In the genomic region with DNA sequence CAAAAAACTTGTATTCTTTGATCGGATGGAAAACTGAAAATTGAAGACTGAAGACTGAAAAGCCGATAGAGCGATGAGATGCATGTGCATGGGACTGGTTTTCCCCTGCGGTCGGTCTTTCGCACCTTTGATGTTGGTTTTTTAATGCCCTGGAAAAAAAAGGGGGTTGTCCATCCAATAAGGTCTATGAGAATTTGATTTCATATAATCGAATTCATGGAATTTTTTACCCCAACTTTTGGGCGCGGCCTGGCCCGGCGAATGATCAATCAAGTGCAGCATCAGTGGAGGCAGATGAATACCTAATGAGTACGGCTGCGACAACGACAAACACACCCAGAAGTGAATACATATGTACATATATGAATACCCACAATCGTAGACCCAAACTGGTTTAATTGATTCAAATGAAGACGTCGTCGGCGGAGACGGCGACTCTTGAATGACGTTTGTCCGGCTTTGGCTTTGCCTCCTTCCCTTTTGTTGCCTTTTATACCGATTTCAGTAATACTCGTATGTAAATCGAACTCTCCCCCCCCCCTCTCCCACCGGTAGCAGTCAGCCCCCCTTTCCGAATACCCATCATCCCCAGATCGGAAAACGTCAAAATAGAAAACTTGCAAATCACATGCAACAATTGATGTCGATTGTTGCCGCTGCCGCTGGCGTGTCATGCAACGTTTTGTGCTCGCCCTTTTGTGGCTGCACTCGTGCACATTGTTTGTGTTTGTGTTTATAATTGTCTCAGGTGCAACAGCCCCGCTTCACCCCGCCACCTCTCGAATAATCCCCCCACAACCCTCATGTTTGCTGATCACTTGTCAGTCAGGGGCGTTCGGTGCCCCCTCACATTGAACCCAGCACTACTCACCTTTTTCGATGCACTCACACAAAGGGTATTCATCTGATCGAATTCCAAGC, we compare ENCODE assay signal across 1 fruit fly cellular context.
TF ChIP-seq lines count a peak whose summit lies in the region.

No protein-coding gene starts in this region.

TF ChIP-seq in whole organism, embryonic, 481 proteins besides CTCF, POLR2A, EP300 and RAD21 (continued from another document):
- TF ChIP-seq bbx (GFP tag; IDR thresholded peaks at IDR 0.05; lab: Robert Waterston, UW; ENCODE audit: partially characterized antibody) = no peak
- TF ChIP-seq sisA (GFP tag; IDR thresholded peaks at IDR 0.05; lab: Robert Waterston, UW) = no peak
- TF ChIP-seq dysf (GFP tag; IDR thresholded peaks at IDR 0.05; lab: Robert Waterston, UW) = no peak
- TF ChIP-seq CG14860 (GFP tag; IDR thresholded peaks at IDR 0.05; lab: Robert Waterston, UW; ENCODE audit: partially characterized antibody) = no peak
- no peak for TF ChIP-seq CG6683 (GFP tag; optimal IDR thresholded peaks at IDR 0.05; lab: Kevin White, UChicago)
- TF ChIP-seq ftz-f1 (GFP tag; optimal IDR thresholded peaks at IDR 0.05; lab: Kevin White, UChicago) = no peak
- no peak for TF ChIP-seq so (GFP tag; IDR thresholded peaks at IDR 0.05; lab: Robert Waterston, UW)
- TF ChIP-seq ase (GFP tag; IDR thresholded peaks at IDR 0.05; lab: Robert Waterston, UW) = no peak
- TF ChIP-seq CG2116 (GFP tag; optimal IDR thresholded peaks at IDR 0.05; lab: Kevin White, UChicago) = no peak
- TF ChIP-seq btn (GFP tag; optimal IDR thresholded peaks at IDR 0.05; lab: Kevin White, UChicago) = no peak
- TF ChIP-seq Six4 (GFP tag; optimal IDR thresholded peaks at IDR 0.05; lab: Kevin White, UChicago) = no peak
- TF ChIP-seq Adf1 (GFP tag; IDR thresholded peaks at IDR 0.05; lab: Robert Waterston, UW) = no peak
- no peak for TF ChIP-seq CG16815 (GFP tag; optimal IDR thresholded peaks at IDR 0.05; lab: Kevin White, UChicago)
- no peak for TF ChIP-seq Side (GFP tag; optimal IDR thresholded peaks at IDR 0.05; lab: Kevin White, UChicago)
- no peak for TF ChIP-seq eve (GFP tag; optimal IDR thresholded peaks at IDR 0.05; lab: Kevin White, UChicago)
- TF ChIP-seq CG10209 (GFP tag; optimal IDR thresholded peaks at IDR 0.05; lab: Kevin White, UChicago) = no peak
- no peak for TF ChIP-seq CG12219 (GFP tag; optimal IDR thresholded peaks at IDR 0.05; lab: Kevin White, UChicago)
- TF ChIP-seq HLH54F (GFP tag; optimal IDR thresholded peaks at IDR 0.05; lab: Kevin White, UChicago) = no peak
- TF ChIP-seq shn (GFP tag; optimal IDR thresholded peaks at IDR 0.05; lab: Kevin White, UChicago) = no peak
- TF ChIP-seq CG4820 (GFP tag; optimal IDR thresholded peaks at IDR 0.05; lab: Kevin White, UChicago) = no peak
- no peak for TF ChIP-seq ranshi (GFP tag; IDR thresholded peaks at IDR 0.05; lab: Robert Waterston, UW)
- TF ChIP-seq CG17568 (GFP tag; optimal IDR thresholded peaks at IDR 0.05; lab: Kevin White, UChicago) = no peak
- TF ChIP-seq dati (GFP tag; IDR thresholded peaks at IDR 0.05; lab: Robert Waterston, UW) = no peak
- no peak for TF ChIP-seq jing (GFP tag; optimal IDR thresholded peaks at IDR 0.05; lab: Kevin White, UChicago)
- no peak for TF ChIP-seq CG13287 (GFP tag; IDR thresholded peaks at IDR 0.05; lab: Robert Waterston, UW; ENCODE audit: partially characterized antibody)
- no peak for TF ChIP-seq CG4404 (GFP tag; IDR thresholded peaks at IDR 0.05; lab: Robert Waterston, UW)
- TF ChIP-seq Dref (GFP tag; IDR thresholded peaks at IDR 0.05; lab: Robert Waterston, UW) = no peak
- peak; percentile 22 for TF ChIP-seq ATbp (GFP tag; optimal IDR thresholded peaks at IDR 0.05; lab: Kevin White, UChicago)
- no peak for TF ChIP-seq Chrac-16 (GFP tag; optimal IDR thresholded peaks at IDR 0.05; lab: Kevin White, UChicago)
- no peak for TF ChIP-seq CG32772 (GFP tag; IDR thresholded peaks at IDR 0.05; lab: Robert Waterston, UW)
- TF ChIP-seq br (optimal IDR thresholded peaks at IDR 0.05; lab: Kevin White, UChicago) = no peak
- TF ChIP-seq CG1529 (GFP tag; optimal IDR thresholded peaks at IDR 0.05; lab: Kevin White, UChicago) = no peak
- TF ChIP-seq MBD-R2 (GFP tag; IDR thresholded peaks at IDR 0.05; lab: Robert Waterston, UW) = no peak
- TF ChIP-seq psq (GFP tag; optimal IDR thresholded peaks at IDR 0.05; lab: Kevin White, UChicago) = no peak
- TF ChIP-seq twi (tag; optimal IDR thresholded peaks at IDR 0.05; lab: Kevin White, UChicago) = no peak
- TF ChIP-seq pita (GFP tag; optimal IDR thresholded peaks at IDR 0.05; lab: Kevin White, UChicago) = no peak
- no peak for TF ChIP-seq CG2120 (GFP tag; optimal IDR thresholded peaks at IDR 0.05; lab: Kevin White, UChicago)
- TF ChIP-seq lola (GFP tag; optimal IDR thresholded peaks at IDR 0.05; lab: Kevin White, UChicago) = no peak
- no peak for TF ChIP-seq pb (GFP tag; optimal IDR thresholded peaks at IDR 0.05; lab: Kevin White, UChicago)
- TF ChIP-seq Gug (GFP tag; IDR thresholded peaks at IDR 0.05; lab: Robert Waterston, UW) = no peak
- no peak for TF ChIP-seq Abd-B (GFP tag; optimal IDR thresholded peaks at IDR 0.05; lab: Kevin White, UChicago)
- TF ChIP-seq MESR4 (GFP tag; optimal IDR thresholded peaks at IDR 0.05; lab: Kevin White, UChicago) = no peak
- no peak for TF ChIP-seq tx (GFP tag; optimal IDR thresholded peaks at IDR 0.05; lab: Kevin White, UChicago)
- TF ChIP-seq CG6654 (GFP tag; optimal IDR thresholded peaks at IDR 0.05; lab: Kevin White, UChicago) = no peak
- TF ChIP-seq Awh (GFP tag; IDR thresholded peaks at IDR 0.05; lab: Robert Waterston, UW) = peak; percentile 67
- TF ChIP-seq fru (optimal IDR thresholded peaks at IDR 0.05; lab: Kevin White, UChicago) = no peak
- TF ChIP-seq Rx (GFP tag; IDR thresholded peaks at IDR 0.05; lab: Robert Waterston, UW) = no peak
- TF ChIP-seq tin (GFP tag; optimal IDR thresholded peaks at IDR 0.05; lab: Kevin White, UChicago) = no peak
- no peak for TF ChIP-seq Ets65A (GFP tag; lab: Kevin White, UChicago)
- no peak for TF ChIP-seq CG12942 (GFP tag; optimal IDR thresholded peaks at IDR 0.05; lab: Kevin White, UChicago)
- peak; percentile 33 for TF ChIP-seq CG1603 (tag; optimal IDR thresholded peaks at IDR 0.05; lab: Kevin White, UChicago)
- no peak for TF ChIP-seq Ptx1 (GFP tag; IDR thresholded peaks at IDR 0.05; lab: Robert Waterston, UW)
- TF ChIP-seq CG11398 (GFP tag; optimal IDR thresholded peaks at IDR 0.05; lab: Kevin White, UChicago) = no peak
- TF ChIP-seq ap (GFP tag; IDR thresholded peaks at IDR 0.05; lab: Robert Waterston, UW) = no peak
- no peak for TF ChIP-seq tgo (GFP tag; IDR thresholded peaks at IDR 0.05; lab: Robert Waterston, UW)
- no peak for TF ChIP-seq Dbx (GFP tag; IDR thresholded peaks at IDR 0.05; lab: Robert Waterston, UW)
- no peak for TF ChIP-seq pzg (GFP tag; optimal IDR thresholded peaks at IDR 0.05; lab: Kevin White, UChicago)
- no peak for TF ChIP-seq mam (GFP tag; optimal IDR thresholded peaks at IDR 0.05; lab: Kevin White, UChicago)
- TF ChIP-seq ato (GFP tag; IDR thresholded peaks at IDR 0.05; lab: Robert Waterston, UW; ENCODE audit: partially characterized antibody) = no peak
- no peak for TF ChIP-seq Atf3 (GFP tag; optimal IDR thresholded peaks at IDR 0.05; lab: Kevin White, UChicago)
- no peak for TF ChIP-seq CG5953 (GFP tag; IDR thresholded peaks at IDR 0.05; lab: Robert Waterston, UW)
- no peak for TF ChIP-seq fd64A (GFP tag; optimal IDR thresholded peaks at IDR 0.05; lab: Kevin White, UChicago)
- no peak for TF ChIP-seq Pdp1 (GFP tag; optimal IDR thresholded peaks at IDR 0.05; lab: Kevin White, UChicago)
- no peak for TF ChIP-seq CG10274 (GFP tag; optimal IDR thresholded peaks at IDR 0.05; lab: Kevin White, UChicago)
- no peak for TF ChIP-seq ken (GFP tag; IDR thresholded peaks at IDR 0.05; lab: Robert Waterston, UW)
- no peak for TF ChIP-seq CG4360 (GFP tag; IDR thresholded peaks at IDR 0.05; lab: Robert Waterston, UW)
- no peak for TF ChIP-seq Optix (GFP tag; IDR thresholded peaks at IDR 0.05; lab: Robert Waterston, UW)
- TF ChIP-seq CG1233 (GFP tag; optimal IDR thresholded peaks at IDR 0.05; lab: Kevin White, UChicago) = peak; percentile 10
- no peak for TF ChIP-seq Oli (tag; optimal IDR thresholded peaks at IDR 0.05; lab: Kevin White, UChicago)
- TF ChIP-seq CG6272 (GFP tag; IDR thresholded peaks at IDR 0.05; lab: Robert Waterston, UW) = no peak
- no peak for TF ChIP-seq CG9215 (GFP tag; IDR thresholded peaks at IDR 0.05; lab: Robert Waterston, UW)
- no peak for TF ChIP-seq schlank (tag; optimal IDR thresholded peaks at IDR 0.05; lab: Kevin White, UChicago)
- no peak for TF ChIP-seq B-H2 (GFP tag; optimal IDR thresholded peaks at IDR 0.05; lab: Kevin White, UChicago)
- TF ChIP-seq gem (tag; optimal IDR thresholded peaks at IDR 0.05; lab: Kevin White, UChicago) = no peak
- TF ChIP-seq hth (optimal IDR thresholded peaks at IDR 0.05; lab: Kevin White, UChicago) = no peak
- peak; percentile 86 for TF ChIP-seq crol (GFP tag; IDR thresholded peaks at IDR 0.05; lab: Robert Waterston, UW)
- TF ChIP-seq sug (tag; optimal IDR thresholded peaks at IDR 0.05; lab: Kevin White, UChicago) = no peak
- TF ChIP-seq odd (GFP tag; optimal IDR thresholded peaks at IDR 0.05; lab: Kevin White, UChicago) = no peak
- TF ChIP-seq CG11696 (GFP tag; IDR thresholded peaks at IDR 0.05; lab: Robert Waterston, UW) = no peak
- TF ChIP-seq gce (GFP tag; IDR thresholded peaks at IDR 0.05; lab: Robert Waterston, UW) = no peak
- no peak for TF ChIP-seq stwl (tag; optimal IDR thresholded peaks at IDR 0.05; lab: Kevin White, UChicago)
- TF ChIP-seq Opbp (GFP tag; IDR thresholded peaks at IDR 0.05; lab: Robert Waterston, UW; ENCODE audit: partially characterized antibody) = no peak
- TF ChIP-seq Fer3 (tag; optimal IDR thresholded peaks at IDR 0.05; lab: Kevin White, UChicago) = no peak
- no peak for TF ChIP-seq Blimp-1 (GFP tag; optimal IDR thresholded peaks at IDR 0.05; lab: Kevin White, UChicago)
- TF ChIP-seq kni (GFP tag; optimal IDR thresholded peaks at IDR 0.05; lab: Kevin White, UChicago) = peak; percentile 93
- peak in 1 of 2 experiments; percentile 64 for TF ChIP-seq Hr78 (GFP tag; optimal IDR thresholded peaks at IDR 0.05; lab: Kevin White, UChicago)
- TF ChIP-seq D19A (tag; optimal IDR thresholded peaks at IDR 0.05; lab: Kevin White, UChicago) = no peak
- no peak for TF ChIP-seq gcm2 (GFP tag; optimal IDR thresholded peaks at IDR 0.05; lab: Kevin White, UChicago)
- TF ChIP-seq Doc2 (GFP tag; IDR thresholded peaks at IDR 0.05; lab: Robert Waterston, UW) = no peak
- TF ChIP-seq stc (GFP tag; IDR thresholded peaks at IDR 0.05; lab: Robert Waterston, UW) = no peak
- no peak for TF ChIP-seq CG6254 (GFP tag; optimal IDR thresholded peaks at IDR 0.05; lab: Kevin White, UChicago)
- TF ChIP-seq CG12155 (GFP tag; optimal IDR thresholded peaks at IDR 0.05; lab: Kevin White, UChicago) = no peak
- TF ChIP-seq CG42726 (GFP tag; IDR thresholded peaks at IDR 0.05; lab: Robert Waterston, UW; ENCODE audit: partially characterized antibody) = no peak
- TF ChIP-seq CG31441 (GFP tag; IDR thresholded peaks at IDR 0.05; lab: Robert Waterston, UW) = no peak
- TF ChIP-seq CG9817 (tag; optimal IDR thresholded peaks at IDR 0.05; lab: Kevin White, UChicago) = no peak
- peak; percentile 7 for TF ChIP-seq dmrt11E (tag; optimal IDR thresholded peaks at IDR 0.05; lab: Kevin White, UChicago)
